Fruit fly (Drosophila melanogaster): ENCODE measurements around the gene CG10559.

Gene CG10559

dm6 chr3R:25265589-25266201 lies 50.2 kb downstream of the CG10559 start, which contains the start of the genes GlnRS and RIOK2 (continued):
- peak; percentile 87 for TF ChIP-seq CG2129 (GFP tag; IDR thresholded peaks at IDR 0.05; ENCODE audit: partially characterized antibody)
- TF ChIP-seq MTF-1 (GFP tag; optimal IDR thresholded peaks at IDR 0.05; ENCODE audit: borderline replicate concordance): no peak
- no peak for TF ChIP-seq CG7839 (tag; optimal IDR thresholded peaks at IDR 0.05)
- no peak for TF ChIP-seq pros (GFP tag; optimal IDR thresholded peaks at IDR 0.05)
- no peak for TF ChIP-seq CG7928 (GFP tag; optimal IDR thresholded peaks at IDR 0.05)
- TF ChIP-seq Mes4 (GFP tag; optimal IDR thresholded peaks at IDR 0.05): no peak
- TF ChIP-seq Deaf1 (tag; optimal IDR thresholded peaks at IDR 0.05): no peak
- TF ChIP-seq Side (GFP tag; optimal IDR thresholded peaks at IDR 0.05): peak; percentile 34
- TF ChIP-seq jing (GFP tag; optimal IDR thresholded peaks at IDR 0.05): no peak
- no peak for TF ChIP-seq ATbp (GFP tag; optimal IDR thresholded peaks at IDR 0.05)
- TF ChIP-seq CG7271 (tag; optimal IDR thresholded peaks at IDR 0.05): peak; percentile 39
- TF ChIP-seq tio (GFP tag; optimal IDR thresholded peaks at IDR 0.05): no peak
- no peak for TF ChIP-seq CG1233 (GFP tag; optimal IDR thresholded peaks at IDR 0.05)
- TF ChIP-seq ssp (GFP tag; IDR thresholded peaks at IDR 0.05): peak; percentile 100
- TF ChIP-seq Opbp (GFP tag; IDR thresholded peaks at IDR 0.05; ENCODE audit: partially characterized antibody): peak; percentile 97
- TF ChIP-seq ac (GFP tag; optimal IDR thresholded peaks at IDR 0.05): no peak
- TF ChIP-seq Hr3 (GFP tag; optimal IDR thresholded peaks at IDR 0.05): no peak
- TF ChIP-seq CG2712 (tag; optimal IDR thresholded peaks at IDR 0.05): peak; percentile 48
- TF ChIP-seq CG11085 (GFP tag; IDR thresholded peaks at IDR 0.05): no peak
- no peak for TF ChIP-seq onecut (GFP tag; IDR thresholded peaks at IDR 0.05)
- TF ChIP-seq corto (GFP tag; optimal IDR thresholded peaks at IDR 0.05): no peak
- TF ChIP-seq Xrp1 (GFP tag; IDR thresholded peaks at IDR 0.05): 0 out of 2 replicates have a peak, but pooled peaks have one; percentile 15
- peak; percentile 97 for TF ChIP-seq BEAF-32 (GFP tag; optimal IDR thresholded peaks at IDR 0.05)
- TF ChIP-seq pita (GFP tag; optimal IDR thresholded peaks at IDR 0.05): no peak
- TF ChIP-seq CG8290 (GFP tag; optimal IDR thresholded peaks at IDR 0.05): no peak
- TF ChIP-seq CG8290 (tag; optimal IDR thresholded peaks at IDR 0.05): no peak
- peak; percentile 11 for TF ChIP-seq CrebB (tag; optimal IDR thresholded peaks at IDR 0.05)
- TF ChIP-seq CG11695 (GFP tag; IDR thresholded peaks at IDR 0.05): no peak
- TF ChIP-seq CG12299 (tag; optimal IDR thresholded peaks at IDR 0.05): peak; percentile 14
- peak; percentile 37 for TF ChIP-seq lilli (GFP tag; optimal IDR thresholded peaks at IDR 0.05)
- no peak for TF ChIP-seq insv (GFP tag; optimal IDR thresholded peaks at IDR 0.05)
- no peak for TF ChIP-seq abd-A (tag; optimal IDR thresholded peaks at IDR 0.05)
- TF ChIP-seq CG12155 (GFP tag; optimal IDR thresholded peaks at IDR 0.05): no peak
- peak; percentile 90 for TF ChIP-seq ato (GFP tag; IDR thresholded peaks at IDR 0.05; ENCODE audit: partially characterized antibody)
- TF ChIP-seq CG2116 (GFP tag; optimal IDR thresholded peaks at IDR 0.05): peak; percentile 85
- TF ChIP-seq Camta (GFP tag; optimal IDR thresholded peaks at IDR 0.05): no peak
- peak; percentile 54 for TF ChIP-seq gro (GFP tag; optimal IDR thresholded peaks at IDR 0.05)
- TF ChIP-seq kah (GFP tag; optimal IDR thresholded peaks at IDR 0.05): peak; percentile 44
- TF ChIP-seq pnt (GFP tag; optimal IDR thresholded peaks at IDR 0.05): no peak
- no peak for TF ChIP-seq CG10565 (GFP tag; optimal IDR thresholded peaks at IDR 0.05)
- TF ChIP-seq pum (GFP tag; optimal IDR thresholded peaks at IDR 0.05): no peak
- TF ChIP-seq CG16779 (GFP tag; IDR thresholded peaks at IDR 0.05): no peak
- TF ChIP-seq Adf1 (GFP tag; IDR thresholded peaks at IDR 0.05): no peak
- TF ChIP-seq Eip74EF (GFP tag; optimal IDR thresholded peaks at IDR 0.05): peak in 1 of 2 experiments; percentile 59
- no peak for TF ChIP-seq E2f1 (GFP tag; IDR thresholded peaks at IDR 0.05)
- no peak for TF ChIP-seq Gsc (GFP tag; IDR thresholded peaks at IDR 0.05)
- TF ChIP-seq hb (GFP tag; IDR thresholded peaks at IDR 0.05; ENCODE audit: partially characterized antibody): peak; percentile 93
- TF ChIP-seq psq (GFP tag; optimal IDR thresholded peaks at IDR 0.05): no peak
- TF ChIP-seq fd96Cb (tag; optimal IDR thresholded peaks at IDR 0.05): no peak
- no peak for TF ChIP-seq CG8089 (GFP tag; optimal IDR thresholded peaks at IDR 0.05)

Data from whole organism, embryonic.